Worm (Caenorhabditis elegans): ENCODE measurements around the gene nxf-2.

The nxf-2 gene

DNA sequence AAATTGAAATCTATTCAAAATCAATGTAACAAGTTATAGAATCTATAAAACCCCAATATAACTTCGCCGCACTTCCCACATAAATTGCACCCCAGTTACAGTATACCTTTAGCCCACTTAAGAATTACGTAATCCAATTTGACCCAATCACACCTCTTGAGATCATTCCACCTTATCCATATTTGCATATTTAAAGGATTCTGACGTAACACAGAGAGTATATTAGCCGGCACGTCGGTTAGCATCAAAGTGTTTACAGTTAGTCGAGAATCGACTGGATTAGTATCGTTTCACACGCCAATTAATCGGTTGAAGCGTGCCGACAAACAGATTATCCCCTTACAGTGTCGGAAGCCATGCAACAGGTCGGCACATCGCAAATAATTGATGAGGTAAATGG lies 15.9 kb upstream of the nxf-2 start:
- TF ChIP-seq zip-8 (tag; optimal IDR thresholded peaks at IDR 0.05) (peak; percentile 85), mls-2 (tag; optimal IDR thresholded peaks at IDR 0.05) (no peak), sptf-1 (tag; optimal IDR thresholded peaks at IDR 0.05) (no peak), nhr-2 (tag; optimal IDR thresholded peaks at IDR 0.05) (peak; percentile 97), lsy-2 (tag; optimal IDR thresholded peaks at IDR 0.05) (no peak), nhr-237 (tag; optimal IDR thresholded peaks at IDR 0.05) (no peak), M03D4.4 (tag; optimal IDR thresholded peaks at IDR 0.05) (no peak), ztf-11 (tag; optimal IDR thresholded peaks at IDR 0.05) (no peak), pha-4 (tag; optimal IDR thresholded peaks at IDR 0.05) (no peak), ceh-43 (GFP tag; optimal IDR thresholded peaks at IDR 0.05) (no peak), nhr-28 (tag; optimal IDR thresholded peaks at IDR 0.05) (no peak)

DNA sequence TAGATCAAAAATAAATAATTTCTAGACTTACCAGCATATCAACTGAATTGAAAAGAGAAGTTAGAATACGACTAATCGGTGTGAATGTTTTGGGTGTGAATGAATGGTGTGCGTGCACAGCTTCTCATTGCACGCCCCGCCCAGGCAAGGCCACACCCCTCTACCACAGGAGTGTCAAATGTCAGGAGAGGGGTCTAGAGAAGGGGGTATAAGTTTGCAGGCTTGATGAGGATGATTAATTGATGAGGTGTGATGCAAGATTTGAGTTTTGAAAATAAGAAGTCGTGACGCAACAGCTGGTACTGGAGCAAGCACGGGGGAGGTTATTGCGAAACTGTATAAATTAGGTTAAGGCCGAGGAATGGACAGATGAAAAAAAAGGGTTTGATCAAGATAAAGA lies 14.6 kb upstream of the nxf-2 start, which contains the start of gene egl-1:
egl-1 (minus strand) TSS at position 101 of the 400 bp plus-strand sequence.
- TF ChIP-seq zip-8 (tag; optimal IDR thresholded peaks at IDR 0.05) (peak; percentile 77), nhr-12 (tag; optimal IDR thresholded peaks at IDR 0.05) (no peak), nhr-28 (tag; optimal IDR thresholded peaks at IDR 0.05) (no peak), tbx-8 (GFP tag; optimal IDR thresholded peaks at IDR 0.05) (no peak), nhr-237 (tag; optimal IDR thresholded peaks at IDR 0.05) (no peak)

DNA sequence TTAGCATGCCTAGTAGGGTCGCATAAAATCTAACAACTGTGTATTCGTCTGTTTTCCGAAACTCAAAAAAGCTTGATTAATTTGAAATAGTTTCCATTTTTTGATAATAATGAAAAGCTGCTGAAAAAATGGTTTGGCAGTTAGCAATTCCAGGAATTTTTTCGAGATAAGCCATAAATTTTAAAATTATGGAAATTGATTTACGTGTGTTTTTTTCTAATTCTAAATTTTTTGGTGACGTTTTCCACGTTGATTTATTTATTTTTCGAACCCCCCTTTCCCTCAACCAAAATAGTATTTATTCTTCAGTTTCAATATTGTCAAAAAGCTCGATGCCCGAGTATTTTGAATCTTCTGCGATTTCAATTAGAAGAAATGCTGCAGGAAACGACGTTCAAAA lies 11.2 kb upstream of the nxf-2 start, which contains the start of gene F23B12.1:
F23B12.1 (plus strand) TSS at position 301 of the 400 bp plus-strand sequence.
- TF ChIP-seq ham-2 (GFP tag; optimal IDR thresholded peaks at IDR 0.05) = no peak
- no peak for TF ChIP-seq nhr-28 (tag; optimal IDR thresholded peaks at IDR 0.05)

DNA sequence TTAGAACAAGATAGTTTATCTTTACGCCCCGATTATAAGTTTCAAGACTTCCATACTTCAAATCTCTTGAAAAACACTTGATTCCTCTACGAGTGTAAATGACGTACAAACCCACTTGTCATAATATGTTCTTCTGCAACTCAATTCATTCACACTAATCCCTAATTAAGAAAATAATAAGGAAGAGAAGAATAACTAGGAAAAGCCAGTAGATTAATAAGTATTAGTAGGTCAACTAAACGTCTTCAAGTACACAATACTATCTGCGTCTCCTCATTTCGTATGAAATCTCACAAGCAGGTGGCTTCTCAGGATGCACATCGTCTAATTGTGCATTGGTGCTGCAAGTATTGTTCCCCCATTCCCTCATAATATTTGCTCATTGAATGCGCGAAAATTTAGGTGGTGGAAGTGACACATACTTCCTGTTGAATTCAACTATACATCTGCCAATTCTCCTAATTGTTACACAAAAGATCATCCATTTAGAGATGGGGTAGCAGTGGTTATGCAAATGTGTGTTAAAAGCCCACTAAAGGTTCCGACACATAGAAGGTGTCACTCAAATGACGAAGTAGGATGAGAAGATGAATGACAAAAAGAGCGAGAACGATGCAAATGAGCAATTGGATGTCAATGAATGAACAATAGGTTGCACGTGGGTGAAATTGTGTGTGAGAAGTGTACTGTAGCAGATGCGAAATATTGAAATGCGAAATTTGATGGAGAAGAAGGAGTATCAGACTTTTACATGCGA lies 9.6 kb upstream of the nxf-2 start:
- TF ChIP-seq sem-2 (GFP tag; optimal IDR thresholded peaks at IDR 0.05) (no peak), snpc-4 (tag; optimal IDR thresholded peaks at IDR 0.05) (no peak), mep-1 (tag; optimal IDR thresholded peaks at IDR 0.05) (no peak), ces-1 (GFP tag; optimal IDR thresholded peaks at IDR 0.05) (peak; percentile 59), mls-2 (tag; optimal IDR thresholded peaks at IDR 0.05) (peak; percentile 32), pha-4 (tag; optimal IDR thresholded peaks at IDR 0.05) (no peak), cnd-1 (tag; optimal IDR thresholded peaks at IDR 0.05) (peak; percentile 21), ceh-39 (tag; optimal IDR thresholded peaks at IDR 0.05) (no peak), blmp-1 (tag; optimal IDR thresholded peaks at IDR 0.05) (no peak), unc-120 (tag; optimal IDR thresholded peaks at IDR 0.05; ENCODE audit: poor library complexity, severe bottlenecking) (no peak), nhr-2 (tag; optimal IDR thresholded peaks at IDR 0.05) (peak; percentile 25)

DNA sequence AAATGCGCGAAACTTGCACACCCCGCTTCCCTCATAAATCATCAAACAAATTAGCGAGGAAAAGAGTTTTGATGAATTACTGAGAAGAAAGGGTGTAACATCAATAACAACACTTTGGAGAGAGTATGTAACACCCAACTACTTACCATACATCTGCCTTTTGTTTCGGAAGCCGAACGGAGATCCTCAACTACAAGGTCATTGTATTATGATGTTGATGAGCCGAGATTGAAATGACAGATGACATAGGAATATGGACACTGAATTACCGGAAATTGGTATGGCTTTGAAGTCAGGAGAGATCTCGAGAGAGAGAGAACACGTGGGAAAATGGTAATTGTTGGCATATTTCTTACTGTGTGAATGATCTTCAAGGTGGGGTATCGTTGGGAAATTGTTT lies 8.4 kb upstream of the nxf-2 start:
- TF ChIP-seq unc-120 (tag; optimal IDR thresholded peaks at IDR 0.05; ENCODE audit: poor library complexity, severe bottlenecking) (no peak), M03D4.4 (tag; optimal IDR thresholded peaks at IDR 0.05) (no peak), nhr-28 (tag; optimal IDR thresholded peaks at IDR 0.05) (no peak), unc-62 (GFP tag; optimal IDR thresholded peaks at IDR 0.05) (peak; percentile 51), hlh-1 (tag; optimal IDR thresholded peaks at IDR 0.05) (no peak), ham-2 (GFP tag; optimal IDR thresholded peaks at IDR 0.05) (peak; percentile 42), unc-39 (tag; optimal IDR thresholded peaks at IDR 0.05) (no peak)

DNA sequence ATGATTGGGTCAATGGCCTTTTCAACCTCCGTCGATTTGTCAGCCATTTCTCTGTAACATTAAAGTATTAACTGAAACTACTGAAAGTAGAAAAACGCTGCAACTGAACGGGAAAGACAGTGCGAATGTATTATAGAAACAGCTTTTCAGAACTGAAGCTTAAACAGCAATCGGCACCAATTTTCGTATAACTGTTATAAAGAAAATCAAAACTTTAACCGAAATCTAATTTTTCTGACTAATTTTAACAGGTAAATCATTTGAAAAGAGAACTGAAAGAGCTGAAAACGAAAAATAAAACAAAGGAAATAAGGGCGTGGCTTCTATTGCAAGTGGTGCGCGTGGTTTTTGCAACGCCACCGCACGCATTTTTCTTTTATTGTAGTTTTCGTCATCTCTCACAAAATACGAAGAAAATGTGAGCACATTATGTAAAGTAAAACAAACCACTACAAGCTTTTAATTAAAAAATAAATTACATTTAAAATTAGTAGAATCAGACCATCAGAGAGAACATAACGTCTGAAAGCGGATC lies 7.4 kb upstream of the nxf-2 start, which contains the start of gene rrsr-1:
rrsr-1 (minus strand) TSS at position 51 of the 535 bp plus-strand sequence.
- TF ChIP-seq unc-120 (tag; optimal IDR thresholded peaks at IDR 0.05; ENCODE audit: poor library complexity, severe bottlenecking) (no peak), mep-1 (tag; optimal IDR thresholded peaks at IDR 0.05) (no peak), lsy-2 (tag; optimal IDR thresholded peaks at IDR 0.05) (peak; percentile 18), ceh-83 (GFP tag; optimal IDR thresholded peaks at IDR 0.05) (no peak), lin-13 (tag; optimal IDR thresholded peaks at IDR 0.05) (no peak), unc-39 (tag; optimal IDR thresholded peaks at IDR 0.05) (no peak), hlh-1 (tag; optimal IDR thresholded peaks at IDR 0.05) (peak; percentile 12), nhr-2 (tag; optimal IDR thresholded peaks at IDR 0.05) (peak; percentile 12), bed-3 (GFP tag; optimal IDR thresholded peaks at IDR 0.05) (no peak), zip-8 (tag; optimal IDR thresholded peaks at IDR 0.05) (no peak), ceh-39 (tag; optimal IDR thresholded peaks at IDR 0.05) (no peak), unc-62 (GFP tag; optimal IDR thresholded peaks at IDR 0.05) (no peak), drap-1 (GFP tag; optimal IDR thresholded peaks at IDR 0.05) (peak; percentile 54), nhr-237 (tag; optimal IDR thresholded peaks at IDR 0.05) (no peak), sem-2 (GFP tag; optimal IDR thresholded peaks at IDR 0.05) (no peak), M03D4.4 (tag; optimal IDR thresholded peaks at IDR 0.05) (peak; percentile 46), ztf-11 (tag; optimal IDR thresholded peaks at IDR 0.05) (no peak), sptf-1 (tag; optimal IDR thresholded peaks at IDR 0.05) (peak; percentile 36), cnd-1 (tag; optimal IDR thresholded peaks at IDR 0.05) (no peak)

All from whole organism, mixed stage, embryonic.